Comparison of ENCODE assay signal across 1 worm cellular context in the genomic region with DNA sequence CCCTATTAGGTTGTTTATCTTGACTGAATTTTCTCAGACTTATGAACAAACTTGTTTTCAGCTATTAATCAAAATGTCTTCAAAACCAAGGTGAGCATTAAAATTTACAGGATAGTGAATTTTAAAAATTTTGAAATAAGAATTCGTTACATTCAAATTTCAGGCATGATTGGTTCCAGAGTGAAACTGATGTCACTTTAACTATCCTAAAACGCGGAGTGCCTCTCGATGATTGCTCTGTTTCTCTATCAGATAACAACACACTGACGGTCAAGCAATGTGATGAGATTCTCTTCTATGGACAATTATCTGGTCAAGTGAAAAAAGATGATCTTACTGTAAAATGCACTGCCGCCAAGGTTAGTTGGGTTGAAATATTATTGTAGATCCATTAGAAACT.
TF ChIP-seq lines count a peak whose summit lies in the region.

A gene (plus strand): TSS at position 62 of the 400 bp plus-strand sequence.

TF ChIP-seq in whole organism, young adult, 124 proteins besides CTCF, POLR2A, EP300 and RAD21 (continued from another document):
- TF ChIP-seq mel-28 (tag; optimal IDR thresholded peaks at IDR 0.05; lab: Kevin White, UChicago; ENCODE audit: borderline replicate concordance), result no peak
- no peak for TF ChIP-seq D2030.7 (GFP tag; IDR thresholded peaks at IDR 0.05; lab: Robert Waterston, UW)
- TF ChIP-seq ceh-100 (GFP tag; IDR thresholded peaks at IDR 0.05; lab: Robert Waterston, UW), result no peak
- no peak for TF ChIP-seq dox-1 (GFP tag; IDR thresholded peaks at IDR 0.05; lab: Robert Waterston, UW)
- TF ChIP-seq F57C9.4 (tag; optimal IDR thresholded peaks at IDR 0.05; lab: Kevin White, UChicago), result no peak
- no peak for TF ChIP-seq snpc-1.1 (tag; optimal IDR thresholded peaks at IDR 0.05; lab: Kevin White, UChicago; ENCODE audit: insufficient read depth)
- TF ChIP-seq ama-1 (optimal IDR thresholded peaks at IDR 0.05; lab: Kevin White, UChicago), result no peak
- no peak for TF ChIP-seq ama-1 (GFP tag; optimal IDR thresholded peaks at IDR 0.05; lab: Kevin White, UChicago)
- TF ChIP-seq B0035.1 (tag; optimal IDR thresholded peaks at IDR 0.05; lab: Kevin White, UChicago), result no peak
- no peak for TF ChIP-seq lir-1 (GFP tag; conservative IDR thresholded peaks at IDR 0.05; lab: Robert Waterston, UW)
- TF ChIP-seq madf-6 (GFP tag; IDR thresholded peaks at IDR 0.05; lab: Robert Waterston, UW), result peak; percentile 49; the same call in 1 of the 2 replicates
- TF ChIP-seq T07F8.4 (tag; optimal IDR thresholded peaks at IDR 0.05; lab: Kevin White, UChicago), result no peak
- TF ChIP-seq K11D2.4 (GFP tag; IDR thresholded peaks at IDR 0.05; lab: Robert Waterston, UW), result no peak
- no peak for TF ChIP-seq let-526 (GFP tag; IDR thresholded peaks at IDR 0.05; lab: Robert Waterston, UW)
- no peak for TF ChIP-seq dpl-1 (GFP tag; optimal IDR thresholded peaks at IDR 0.05; lab: Kevin White, UChicago)
- no peak for TF ChIP-seq F55B11.4 (tag; optimal IDR thresholded peaks at IDR 0.05; lab: Kevin White, UChicago; ENCODE audit: borderline replicate concordance, insufficient read depth)
- no peak for TF ChIP-seq atf-7 (tag; optimal IDR thresholded peaks at IDR 0.05; lab: Kevin White, UChicago)
- TF ChIP-seq tbp1 (GFP tag; optimal IDR thresholded peaks at IDR 0.05; lab: Kevin White, UChicago), result no peak
- TF ChIP-seq lin-35 (GFP tag; optimal IDR thresholded peaks at IDR 0.05; lab: Kevin White, UChicago), result no peak
